Worm (Caenorhabditis elegans): ENCODE results near the gene Y45F3A.9.

Gene Y45F3A.9

ce11 chrIII:10642781-10643180 is 47.8 kb upstream of the Y45F3A.9 start, which contains the start of the genes dhs-11 and orc-1 (continued):
- no peak for TF ChIP-seq ZK546.5 (tag; optimal IDR thresholded peaks at IDR 0.05)
- TF ChIP-seq hlh-11 (tag; optimal IDR thresholded peaks at IDR 0.05), result no peak
- no peak for TF ChIP-seq Y5F2A.4 (GFP tag; optimal IDR thresholded peaks at IDR 0.05)
- no peak for TF ChIP-seq php-3 (GFP tag; IDR thresholded peaks at IDR 0.05)
- no peak for TF ChIP-seq pqm-1 (tag; optimal IDR thresholded peaks at IDR 0.05)
- TF ChIP-seq nhr-77 (tag; optimal IDR thresholded peaks at IDR 0.05), result no peak
- no peak for TF ChIP-seq zfp-2 (tag; optimal IDR thresholded peaks at IDR 0.05)
- TF ChIP-seq nhr-102 (tag; optimal IDR thresholded peaks at IDR 0.05), result no peak
- TF ChIP-seq dmd-6 (GFP tag; IDR thresholded peaks at IDR 0.05), result no peak
- no peak for TF ChIP-seq ztf-11 (tag; optimal IDR thresholded peaks at IDR 0.05)
- TF ChIP-seq daf-12 (tag; optimal IDR thresholded peaks at IDR 0.05), result no peak
- TF ChIP-seq nhr-41 (GFP tag; IDR thresholded peaks at IDR 0.05), result no peak
- TF ChIP-seq attf-4 (tag; optimal IDR thresholded peaks at IDR 0.05), result no peak
- TF ChIP-seq zag-1 (tag; optimal IDR thresholded peaks at IDR 0.05), result no peak
- TF ChIP-seq hlh-30 (tag; optimal IDR thresholded peaks at IDR 0.05; ENCODE audit: insufficient read depth), result peak; percentile 12
- TF ChIP-seq nhr-237 (tag; optimal IDR thresholded peaks at IDR 0.05), result no peak
- no peak for TF ChIP-seq madf-5 (GFP tag; IDR thresholded peaks at IDR 0.05)
- TF ChIP-seq mep-1 (tag; optimal IDR thresholded peaks at IDR 0.05), result peak; percentile 26
- no peak for TF ChIP-seq zip-11 (GFP tag; IDR thresholded peaks at IDR 0.05)
- no peak for TF ChIP-seq egl-27 (tag; optimal IDR thresholded peaks at IDR 0.05)
- TF ChIP-seq T20F7.1 (GFP tag; optimal IDR thresholded peaks at IDR 0.05), result no peak

ce11 chrIII:10638339-10639021 is 43.5 kb upstream of the Y45F3A.9 start, which contains the start of gene Y39A1A.27:
Y39A1A.27 (plus strand) TSS chrIII:10638971.
- TF ChIP-seq zip-11 (GFP tag; IDR thresholded peaks at IDR 0.05) (no peak), aha-1 (tag) (peak; percentile 18), nhr-111 (GFP tag; optimal IDR thresholded peaks at IDR 0.05) (no peak), mes-2 (tag; optimal IDR thresholded peaks at IDR 0.05; ENCODE audit: poor library complexity, severe bottlenecking) (no peak)

- TF ChIP-seq hmg-1.1 (GFP tag; IDR thresholded peaks at IDR 0.05) (no peak), ceh-62 (tag; optimal IDR thresholded peaks at IDR 0.05) (no peak), unc-62 (GFP tag; optimal IDR thresholded peaks at IDR 0.05 in 1 of 2) (peak in 1 of 2 experiments; percentile 92), unc-62 (tag; optimal IDR thresholded peaks at IDR 0.05) (no peak)
Observed at ce11 chrIII:10637933-10638332, 43.0 kb upstream of the Y45F3A.9 start.

- TF ChIP-seq ctbp-1 (GFP tag; IDR thresholded peaks at IDR 0.05), result no peak
- TF ChIP-seq nhr-41 (GFP tag; IDR thresholded peaks at IDR 0.05), result no peak
- no peak for TF ChIP-seq snpc-4 (tag; optimal IDR thresholded peaks at IDR 0.05)
- TF ChIP-seq mep-1 (tag; optimal IDR thresholded peaks at IDR 0.05), result peak; percentile 27
- TF ChIP-seq nhr-111 (GFP tag; optimal IDR thresholded peaks at IDR 0.05), result no peak
- TF ChIP-seq skn-1 (tag; optimal IDR thresholded peaks at IDR 0.05), result no peak
- no peak for TF ChIP-seq cey-2 (tag; optimal IDR thresholded peaks at IDR 0.05; ENCODE audit: borderline replicate concordance, insufficient read depth)
- no peak for TF ChIP-seq dmd-6 (GFP tag; IDR thresholded peaks at IDR 0.05)
- TF ChIP-seq unc-39 (tag; optimal IDR thresholded peaks at IDR 0.05), result no peak
- peak; percentile 42 for TF ChIP-seq hlh-30 (tag; optimal IDR thresholded peaks at IDR 0.05; ENCODE audit: insufficient read depth)
- no peak for TF ChIP-seq php-3 (GFP tag; IDR thresholded peaks at IDR 0.05)
- TF ChIP-seq zfp-2 (tag; optimal IDR thresholded peaks at IDR 0.05), result no peak
- peak; percentile 43 for TF ChIP-seq nhr-28 (tag; optimal IDR thresholded peaks at IDR 0.05)
- no peak for TF ChIP-seq daf-16 (GFP tag; optimal IDR thresholded peaks at IDR 0.05)
- no peak for TF ChIP-seq daf-16 (tag; optimal IDR thresholded peaks at IDR 0.05)
- no peak for TF ChIP-seq F37D6.2 (tag; optimal IDR thresholded peaks at IDR 0.05)
- TF ChIP-seq nhr-25 (tag; optimal IDR thresholded peaks at IDR 0.05; ENCODE audit: borderline replicate concordance, insufficient read depth), result peak; percentile 62
- TF ChIP-seq T26A8.4 (GFP tag; IDR thresholded peaks at IDR 0.05), result no peak
- no peak for TF ChIP-seq ceh-82 (tag; optimal IDR thresholded peaks at IDR 0.05)
- no peak for TF ChIP-seq ces-1 (GFP tag; optimal IDR thresholded peaks at IDR 0.05)
- TF ChIP-seq daf-19 (GFP tag; conservative IDR thresholded peaks at IDR 0.05), result no peak
- TF ChIP-seq vab-7 (GFP tag; IDR thresholded peaks at IDR 0.05), result no peak
- TF ChIP-seq jun-1 (tag; optimal IDR thresholded peaks at IDR 0.05), result no peak
- peak; percentile 1 for TF ChIP-seq mes-2 (tag; optimal IDR thresholded peaks at IDR 0.05; ENCODE audit: poor library complexity, severe bottlenecking)
Observed at ce11 chrIII:10636493-10637031, 41.6 kb upstream of the Y45F3A.9 start.

All from whole organism, L4 larva.